Fruit fly (Drosophila melanogaster) whole organism, embryonic: ENCODE results near the gene CG31661.

Experiments
- Ada2b ChIP-seq: fragments of 200-800 bp; sonication (Bioruptor generic); IDR thresholded peaks from 2 replicates; pipeline ENCODE4 v1.3.6; 2022; ENCODE audit warnings: missing biosample characterization, missing genetic modification characterization
- Awh ChIP-seq: fragments of 200-800 bp; sonication (Bioruptor generic); IDR thresholded peaks from 2 replicates; pipeline ENCODE4, ENCODE4 v1.3.6; 2022; ENCODE audit warnings: missing biosample characterization, missing genetic modification characterization
- Blimp-1 ChIP-seq: fragments of 200-800 bp; sonication (Bioruptor generic); optimal IDR thresholded peaks from 3 replicates; lab custom pipeline; 2018; ENCODE audit warnings: missing biosample characterization, missing genetic modification characterization, mild to moderate bottlenecking, moderate library complexity, missing genetic modification reagents
- CG10959 ChIP-seq: fragments of 200-800 bp; sonication (Bioruptor generic); IDR thresholded peaks from 2 replicates; pipeline ENCODE4 v1.3.6; 2022; ENCODE audit warnings: missing biosample characterization, missing genetic modification characterization
- CG11247 ChIP-seq: fragments of 200-800 bp; sonication (Bioruptor generic); IDR thresholded peaks from 2 replicates; pipeline ENCODE4 v1.3.6; 2022; ENCODE audit warnings: missing biosample characterization, missing genetic modification characterization
- CG11695 ChIP-seq: fragments of 200-800 bp; sonication (Bioruptor generic); IDR thresholded peaks from 3 replicates; pipeline ENCODE4 v1.3.6; 2022; ENCODE audit warnings: missing biosample characterization, missing genetic modification characterization
- CG14710 ChIP-seq: fragments of 200-800 bp; sonication (Bioruptor generic); optimal IDR thresholded peaks from 3 replicates; lab custom pipeline; 2019; ENCODE audit warnings: missing biosample characterization, mild to moderate bottlenecking, missing genetic modification characterization, moderate library complexity
- CG15696 ChIP-seq: fragments of 200-800 bp; sonication (Bioruptor generic); optimal IDR thresholded peaks from 2 replicates; lab custom pipeline; 2019; ENCODE audit warnings: missing biosample characterization, mild to moderate bottlenecking, missing genetic modification characterization, moderate library complexity
- CG18262 ChIP-seq: fragments of 200-800 bp; optimal IDR thresholded peaks from 3 replicates; lab custom pipeline; 2019; ENCODE audit warnings: missing biosample characterization, mild to moderate bottlenecking, missing genetic modification characterization, moderate library complexity
- CG2116 ChIP-seq: fragments of 200-800 bp; sonication (Bioruptor generic); optimal IDR thresholded peaks from 3 replicates; lab custom pipeline; 2018; ENCODE audit warnings: missing biosample characterization, mild to moderate bottlenecking, missing genetic modification characterization
- CG2199 ChIP-seq: fragments of 200-800 bp; sonication (Bioruptor generic); IDR thresholded peaks from 3 replicates; pipeline ENCODE4 v1.3.6; 2022; ENCODE audit warnings: missing biosample characterization, missing genetic modification characterization
- CG30020 ChIP-seq: fragments of 200-800 bp; optimal IDR thresholded peaks from 2 replicates; lab custom pipeline; 2019; ENCODE audit warnings: missing biosample characterization, mild to moderate bottlenecking, missing genetic modification characterization, moderate library complexity
- CG3407 ChIP-seq: fragments of 200-800 bp; sonication (Bioruptor generic); optimal IDR thresholded peaks from 2 replicates; lab custom pipeline; 2018; ENCODE audit warnings: missing biosample characterization, mild to moderate bottlenecking, missing genetic modification characterization
- CG34376 ChIP-seq: fragments of 200-800 bp; sonication (Bioruptor generic); optimal IDR thresholded peaks from 2 replicates; lab custom pipeline; 2018; ENCODE audit warnings: missing biosample characterization, mild to moderate bottlenecking, missing genetic modification characterization
- CG4360 ChIP-seq: fragments of 200-800 bp; sonication (Bioruptor generic); IDR thresholded peaks from 2 replicates; pipeline ENCODE4 v1.3.6; 2022; ENCODE audit warnings: missing biosample characterization, missing genetic modification characterization
- CG4404 ChIP-seq: fragments of 200-800 bp; sonication (Bioruptor generic); IDR thresholded peaks from 2 replicates; pipeline ENCODE4 v1.3.6; 2022; ENCODE audit warnings: missing biosample characterization, missing genetic modification characterization
- CG4424 ChIP-seq: fragments of 200-800 bp; sonication (Bioruptor generic); optimal IDR thresholded peaks from 3 replicates; lab custom pipeline; 2016; ENCODE audit warnings: missing biosample characterization, missing genetic modification characterization
- CG7786 ChIP-seq: fragments of 200-800 bp; sonication (Bioruptor generic); optimal IDR thresholded peaks from 2 replicates; lab custom pipeline; 2016; ENCODE audit warnings: missing biosample characterization, missing genetic modification characterization
- CG8290 ChIP-seq, 3 experiments: fragments of 200-800 bp; sonication (Bioruptor generic); optimal IDR thresholded peaks; 2 replicates each; lab custom pipeline; 2016 to 2019; ENCODE audit warnings: missing biosample characterization in 3 of 3, missing genetic modification characterization in 3 of 3, mild to moderate bottlenecking in 2 of 3, moderate library complexity in 1 of 3
- CG8359 ChIP-seq: fragments of 200-800 bp; sonication (Bioruptor generic); optimal IDR thresholded peaks from 2 replicates; lab custom pipeline; 2017; ENCODE audit warnings: missing biosample characterization, mild to moderate bottlenecking, missing genetic modification characterization, borderline replicate concordance
- CkIIα-i1 ChIP-seq: fragments of 200-800 bp; sonication (Bioruptor generic); IDR thresholded peaks from 2 replicates; pipeline ENCODE4 v1.3.6; 2022; ENCODE audit warnings: missing biosample characterization, missing genetic modification characterization
- HLHmδ ChIP-seq: fragments of 200-800 bp; sonication (Bioruptor generic); optimal IDR thresholded peaks from 2 replicates; lab custom pipeline; 2018; ENCODE audit warnings: missing biosample characterization, mild to moderate bottlenecking, missing genetic modification characterization, moderate library complexity
- Max ChIP-seq: fragments of 200-800 bp; sonication (Bioruptor generic); optimal IDR thresholded peaks from 2 replicates; lab custom pipeline; 2016; ENCODE audit warnings: missing biosample characterization, mild to moderate bottlenecking, missing genetic modification characterization
- NC2β ChIP-seq: fragments of 200-800 bp; sonication (Bioruptor generic); optimal IDR thresholded peaks from 2 replicates; lab custom pipeline; 2016; ENCODE audit warnings: missing biosample characterization, missing genetic modification characterization
- Ravus ChIP-seq: fragments of 200-800 bp; sonication (Bioruptor generic); IDR thresholded peaks from 2 replicates; pipeline ENCODE4 v1.3.6; 2022; ENCODE audit warnings: missing biosample characterization, missing genetic modification characterization
- Side ChIP-seq: fragments of 200-800 bp; sonication (Bioruptor generic); optimal IDR thresholded peaks from 2 replicates; lab custom pipeline; 2016; ENCODE audit warnings: missing biosample characterization, missing genetic modification characterization
- Six4 ChIP-seq: fragments of 200-800 bp; sonication (Bioruptor generic); optimal IDR thresholded peaks from 2 replicates; lab custom pipeline; 2016; ENCODE audit warnings: missing biosample characterization, missing genetic modification characterization
- Sox102F ChIP-seq: fragments of 200-800 bp; sonication (Bioruptor generic); optimal IDR thresholded peaks from 2 replicates; lab custom pipeline; 2018; ENCODE audit warnings: missing biosample characterization, mild to moderate bottlenecking, missing genetic modification characterization, moderate library complexity
- Trl ChIP-seq, 3 experiments: fragments of >200 bp in 2 of 3; fragments of 200-800 bp in 1 of 3; sonication (Bioruptor generic) in 1 of 3; optimal IDR thresholded peaks; 2 replicates in 1 of 3; 3 replicates in 2 of 3; lab custom pipeline; 2016 to 2017; ENCODE audit warnings: missing biosample characterization in 1 of 3, missing genetic modification characterization in 1 of 3
- YL-1 ChIP-seq: fragments of 200-800 bp; sonication (Bioruptor generic); optimal IDR thresholded peaks from 3 replicates; lab custom pipeline; 2017; ENCODE audit warnings: missing biosample characterization, mild to moderate bottlenecking, missing genetic modification characterization
- ara ChIP-seq: fragments of 200-800 bp; sonication (Bioruptor generic); IDR thresholded peaks from 2 replicates; pipeline ENCODE4 v1.3.6; 2022; ENCODE audit warnings: missing biosample characterization, missing genetic modification characterization
- az2 ChIP-seq: fragments of 200-800 bp; sonication (Bioruptor generic); optimal IDR thresholded peaks from 3 replicates; lab custom pipeline; 2016; ENCODE audit warnings: missing biosample characterization, missing genetic modification characterization
- bab2 ChIP-seq: fragments of 200-800 bp; sonication (Bioruptor generic); optimal IDR thresholded peaks from 2 replicates; lab custom pipeline; 2016; ENCODE audit warnings: missing biosample characterization, missing genetic modification characterization
- bsh ChIP-seq, 2 experiments: fragments of 200-800 bp; sonication (Bioruptor generic); optimal IDR thresholded peaks; 2 replicates each; lab custom pipeline; 2017 to 2018; ENCODE audit warnings: mild to moderate bottlenecking in 2 of 2, missing biosample characterization in 2 of 2, missing genetic modification characterization in 2 of 2, moderate library complexity in 1 of 2
- cg ChIP-seq: fragments of 200-800 bp; sonication (Bioruptor generic); optimal IDR thresholded peaks from 3 replicates; lab custom pipeline; 2019; ENCODE audit warnings: missing biosample characterization, mild to moderate bottlenecking, missing genetic modification characterization, moderate library complexity
- chif ChIP-seq, 2 experiments: fragments of 200-800 bp; sonication (Bioruptor generic); optimal IDR thresholded peaks; 3 replicates each; lab custom pipeline; 2016; ENCODE audit warnings: missing biosample characterization in 2 of 2, missing genetic modification characterization in 2 of 2
- croc ChIP-seq: fragments of 200-800 bp; sonication (Bioruptor generic); conservative IDR thresholded peaks from 3 replicates; pipeline ENCODE4 v1.3.6; 2022; ENCODE audit warnings: missing biosample characterization, missing genetic modification characterization
- disco-r ChIP-seq: fragments of 200-800 bp; sonication (Bioruptor generic); optimal IDR thresholded peaks from 2 replicates; lab custom pipeline; 2016; ENCODE audit warnings: missing biosample characterization, missing genetic modification characterization
- dpn ChIP-seq, 2 experiments: fragments of 200-800 bp; sonication (Bioruptor generic); optimal IDR thresholded peaks; 3 replicates each; lab custom pipeline; 2016; ENCODE audit warnings: missing biosample characterization in 2 of 2, missing genetic modification characterization in 2 of 2
- ems ChIP-seq: fragments of 200-800 bp; sonication (Bioruptor generic); optimal IDR thresholded peaks from 3 replicates; lab custom pipeline; 2016; ENCODE audit warnings: missing biosample characterization, missing genetic modification characterization
- esg ChIP-seq: fragments of 200-800 bp; sonication (Bioruptor generic); conservative IDR thresholded peaks from 2 replicates; pipeline ENCODE4 v1.3.6; 2022; ENCODE audit warnings: missing biosample characterization, missing genetic modification characterization
- grau ChIP-seq: fragments of 200-800 bp; optimal IDR thresholded peaks from 3 replicates; lab custom pipeline; 2019; ENCODE audit warnings: missing biosample characterization, mild to moderate bottlenecking, missing genetic modification characterization, moderate library complexity
- ind ChIP-seq: fragments of 200-800 bp; sonication (Bioruptor generic); optimal IDR thresholded peaks from 3 replicates; lab custom pipeline; 2016; ENCODE audit warnings: missing biosample characterization, missing genetic modification characterization
- klu ChIP-seq: fragments of 200-800 bp; sonication (Bioruptor generic); IDR thresholded peaks from 2 replicates; pipeline ENCODE4 v1.3.6; 2022; ENCODE audit warnings: missing biosample characterization, missing genetic modification characterization
- nmo ChIP-seq: fragments of 200-800 bp; sonication (Bioruptor generic); optimal IDR thresholded peaks from 2 replicates; lab custom pipeline; 2018; ENCODE audit warnings: missing biosample characterization, mild to moderate bottlenecking, missing genetic modification characterization, moderate library complexity
- schlank ChIP-seq: fragments of 200-800 bp; sonication (Bioruptor generic); optimal IDR thresholded peaks from 2 replicates; lab custom pipeline; 2018; ENCODE audit warnings: missing biosample characterization, mild to moderate bottlenecking, missing genetic modification characterization
- tin ChIP-seq: fragments of 200-800 bp; sonication (Bioruptor generic); optimal IDR thresholded peaks from 3 replicates; lab custom pipeline; 2016; ENCODE audit warnings: missing biosample characterization, missing genetic modification characterization
- unpg ChIP-seq: fragments of 200-800 bp; sonication (Bioruptor generic); optimal IDR thresholded peaks from 3 replicates; lab custom pipeline; 2018; ENCODE audit warnings: missing biosample characterization, mild to moderate bottlenecking, missing genetic modification characterization, moderate library complexity
- z ChIP-seq: fragments of 200-800 bp; sonication (Bioruptor generic); IDR thresholded peaks from 3 replicates; pipeline ENCODE4 v1.3.6; 2022; ENCODE audit warnings: missing biosample characterization, missing genetic modification characterization
- zen ChIP-seq: fragments of 200-800 bp; sonication (Bioruptor generic); optimal IDR thresholded peaks from 3 replicates; lab custom pipeline; 2018; ENCODE audit warnings: missing biosample characterization, mild to moderate bottlenecking, missing genetic modification characterization, moderate library complexity

The CG31661 gene

DNA sequence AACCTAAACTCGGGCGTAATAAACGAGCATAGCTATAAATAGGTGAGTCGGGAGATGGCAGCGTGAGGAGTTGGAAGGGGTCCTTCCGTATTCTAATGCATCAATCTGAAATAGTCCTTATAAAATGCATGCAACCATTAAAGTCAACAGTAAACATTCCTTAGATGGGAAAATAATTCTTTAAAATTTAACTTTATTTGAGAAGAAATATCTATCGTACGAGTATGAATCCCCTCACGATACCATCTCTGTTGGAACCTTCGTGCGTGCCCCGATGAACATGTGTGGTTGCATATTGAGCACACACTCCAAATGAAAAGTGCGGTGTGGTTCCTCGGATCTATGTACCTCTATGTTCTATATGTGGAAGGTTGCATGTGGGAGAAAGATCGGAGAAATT lies 34.9 kb upstream of the CG31661 start (continued):
- TF ChIP-seq Side (GFP tag; lab: Kevin White, UChicago) (peak; percentile 11), CG15696 (peak; percentile 70), CG3407 (peak; percentile 49), esg (GFP tag; lab: Robert Waterston, UW) (0 out of 2 replicates have a peak, but pooled peaks have one; percentile 13), bab2 (GFP tag; lab: Kevin White, UChicago) (peak; percentile 5), CG11695 (0 out of 3 replicates have a peak, but pooled peaks have one; percentile 26), NC2β (GFP tag; lab: Kevin White, UChicago) (peak; percentile 69), Blimp-1 (GFP tag; lab: Kevin White, UChicago) (peak; percentile 37), CG4404 (peak; percentile 75), CG4424 (GFP tag; lab: Kevin White, UChicago) (peak; percentile 22), YL-1 (GFP tag; lab: Kevin White, UChicago) (no peak), ems (GFP tag; lab: Kevin White, UChicago) (no peak), Awh (GFP tag; lab: Robert Waterston, UW) (peak; percentile 39; the same call in 1 of the 2 replicates), Ada2b (GFP tag; lab: Robert Waterston, UW) (0 out of 2 replicates have a peak, but pooled peaks have one; percentile 19), nmo (GFP tag; lab: Kevin White, UChicago) (peak; percentile 37), CG30020 (tag; lab: Kevin White, UChicago) (peak; percentile 7), tin (GFP tag; lab: Kevin White, UChicago) (peak; percentile 52), grau (peak; percentile 45), CG4360 (GFP tag; lab: Robert Waterston, UW) (no peak), ara (GFP tag; lab: Robert Waterston, UW) (peak; percentile 81), z (GFP tag; lab: Robert Waterston, UW) (0 out of 3 replicates have a peak, but pooled peaks have one; percentile 54), zen (tag; lab: Kevin White, UChicago) (peak; percentile 24), CG2199 (no peak), CG18262 (peak; percentile 73), Sox102F (GFP tag; lab: Kevin White, UChicago) (peak; percentile 15), CG14710 (tag; lab: Kevin White, UChicago) (peak; percentile 61), CG8290 (GFP tag; optimal IDR thresholded peaks at IDR 0.05; lab: Kevin White, UChicago) (peak; percentile 34), CG8290 (tag; optimal IDR thresholded peaks at IDR 0.05; lab: Kevin White, UChicago) (no peak), klu (GFP tag; lab: Robert Waterston, UW) (0 out of 2 replicates have a peak, but pooled peaks have one; percentile 13), bsh (GFP tag; optimal IDR thresholded peaks at IDR 0.05; lab: Kevin White, UChicago) (peak in 1 of 2 experiments; percentile 62), CG11247 (GFP tag; lab: Robert Waterston, UW) (0 out of 2 replicates have a peak, but pooled peaks have one; percentile 31), CG10959 (peak; percentile 86), CG2116 (peak; percentile 34), Max (GFP tag; lab: Kevin White, UChicago) (no peak), az2 (peak; percentile 50), CG8359 (GFP tag; lab: Kevin White, UChicago) (no peak), disco-r (no peak), dpn (GFP tag; optimal IDR thresholded peaks at IDR 0.05; lab: Kevin White, UChicago) (peak; percentile 22 to 36), Trl (optimal IDR thresholded peaks at IDR 0.05; lab: Kevin White, UChicago) (no peak), Trl (GFP tag; optimal IDR thresholded peaks at IDR 0.05; lab: Kevin White, UChicago) (no peak), ind (no peak), CG7786 (GFP tag; lab: Kevin White, UChicago) (peak; percentile 19), HLHmδ (GFP tag; lab: Kevin White, UChicago) (peak; percentile 54), schlank (tag; lab: Kevin White, UChicago) (no peak), chif (GFP tag; optimal IDR thresholded peaks at IDR 0.05; lab: Kevin White, UChicago) (peak; percentile 57 to 81), unpg (GFP tag; lab: Kevin White, UChicago) (peak; percentile 36), CkIIα-i1 (GFP tag; lab: Robert Waterston, UW) (no peak), cg (no peak), Ravus (GFP tag; lab: Robert Waterston, UW) (no peak), CG34376 (GFP tag; lab: Kevin White, UChicago) (no peak), Six4 (GFP tag; lab: Kevin White, UChicago) (peak; percentile 44), croc (GFP tag; lab: Robert Waterston, UW) (peak; percentile 69)
